Worm (Caenorhabditis elegans): Measurements from ENCODE around the gene C42D4.18.

Gene C42D4.18

DNA sequence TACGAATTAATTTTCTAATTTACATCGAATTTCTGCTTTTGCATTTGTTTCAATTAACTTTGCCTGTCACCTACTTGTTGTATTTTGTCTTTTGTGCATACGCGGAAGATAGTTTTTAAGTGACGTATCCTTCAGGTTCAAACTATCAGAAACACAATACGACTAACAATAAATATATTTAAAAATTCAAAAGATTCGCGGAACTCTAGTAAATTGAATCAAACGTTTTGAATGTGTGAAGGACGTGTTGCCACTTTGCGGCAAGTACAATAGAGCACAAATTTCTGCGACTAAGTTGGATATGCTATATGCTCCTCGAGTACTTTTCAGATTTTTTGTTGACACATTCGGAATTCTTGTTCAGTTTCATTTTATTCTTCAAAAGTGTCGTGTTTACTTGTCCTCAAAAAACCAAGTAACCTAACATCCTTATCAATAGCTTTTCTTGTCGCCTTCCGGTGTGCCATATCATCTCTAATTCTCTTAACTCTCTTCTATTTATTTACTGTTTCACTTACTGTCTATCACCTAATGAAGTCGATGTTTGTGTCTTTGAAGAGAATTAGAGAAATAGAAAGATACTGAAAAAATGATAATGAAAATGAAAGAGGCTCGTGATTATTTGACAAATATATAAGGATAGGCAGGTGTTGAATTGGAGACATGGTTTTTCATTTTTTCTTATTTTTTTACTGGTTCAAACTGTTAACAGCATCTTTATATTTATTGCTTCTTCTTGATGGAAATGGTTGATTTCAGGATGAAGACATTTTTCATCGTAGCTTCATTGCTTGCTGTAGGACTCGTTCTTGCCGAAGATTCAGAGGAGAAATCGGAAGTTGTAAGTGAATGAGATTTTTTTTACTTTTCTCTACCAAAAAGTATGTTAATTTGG, 22.2 kb downstream of the C42D4.18 start, which contains the start of gene srlf-7 (continued):
- TF ChIP-seq egl-44 (GFP tag; IDR thresholded peaks at IDR 0.05) (0 out of 2 replicates have a peak, but pooled peaks have one; percentile 22), efl-1 (GFP tag; optimal IDR thresholded peaks at IDR 0.05) (no peak), bed-1 (GFP tag; IDR thresholded peaks at IDR 0.05) (no peak), dox-1 (GFP tag; IDR thresholded peaks at IDR 0.05) (peak; percentile 54; the same call in 1 of the 2 replicates), him-1 (tag; optimal IDR thresholded peaks at IDR 0.05) (no peak), unc-62 (GFP tag; optimal IDR thresholded peaks at IDR 0.05) (peak; percentile 81), nfya-2 (GFP tag; IDR thresholded peaks at IDR 0.05) (no peak), hsf-1 (GFP tag; IDR thresholded peaks at IDR 0.05) (no peak), pha-4 (tag; optimal IDR thresholded peaks at IDR 0.05) (peak; percentile 80), ztf-28 (GFP tag; IDR thresholded peaks at IDR 0.05) (no peak), F10E7.11 (tag; optimal IDR thresholded peaks at IDR 0.05) (no peak), F55B11.4 (tag; optimal IDR thresholded peaks at IDR 0.05; ENCODE audit: borderline replicate concordance, insufficient read depth) (no peak), ets-4 (GFP tag; optimal IDR thresholded peaks at IDR 0.05) (peak; percentile 70), lin-40 (tag; optimal IDR thresholded peaks at IDR 0.05) (peak; percentile 63), lsy-27 (tag; optimal IDR thresholded peaks at IDR 0.05; ENCODE audit: borderline replicate concordance, insufficient read depth) (no peak), hmg-1.2 (GFP tag; IDR thresholded peaks at IDR 0.05) (peak; percentile 42; the same call in 1 of the 2 replicates), nhr-80 (tag; optimal IDR thresholded peaks at IDR 0.05) (peak; percentile 96), aptf-3 (GFP tag; IDR thresholded peaks at IDR 0.05) (no peak), snpc-4 (GFP tag; optimal IDR thresholded peaks at IDR 0.05) (no peak), snpc-4 (tag; optimal IDR thresholded peaks at IDR 0.05) (peak in 2 of 4 experiments; percentile 4 to 8), ama-1 (optimal IDR thresholded peaks at IDR 0.05) (no peak), ama-1 (GFP tag; optimal IDR thresholded peaks at IDR 0.05) (no peak), let-607 (tag; optimal IDR thresholded peaks at IDR 0.05) (peak; percentile 27 to 65), ccch-3 (GFP tag; optimal IDR thresholded peaks at IDR 0.05) (no peak), xnd-1 (tag; optimal IDR thresholded peaks at IDR 0.05) (no peak), madf-10 (tag; optimal IDR thresholded peaks at IDR 0.05) (peak; percentile 13), F39B2.1 (GFP tag; IDR thresholded peaks at IDR 0.05) (no peak), F23B12.7 (tag; optimal IDR thresholded peaks at IDR 0.05; ENCODE audit: insufficient read depth) (no peak), B0261.1 (tag; optimal IDR thresholded peaks at IDR 0.05) (no peak), attf-5 (GFP tag; optimal IDR thresholded peaks at IDR 0.05) (peak; percentile 51), nfya-1 (tag; optimal IDR thresholded peaks at IDR 0.05; ENCODE audit: borderline replicate concordance, insufficient read depth) (no peak)

DNA sequence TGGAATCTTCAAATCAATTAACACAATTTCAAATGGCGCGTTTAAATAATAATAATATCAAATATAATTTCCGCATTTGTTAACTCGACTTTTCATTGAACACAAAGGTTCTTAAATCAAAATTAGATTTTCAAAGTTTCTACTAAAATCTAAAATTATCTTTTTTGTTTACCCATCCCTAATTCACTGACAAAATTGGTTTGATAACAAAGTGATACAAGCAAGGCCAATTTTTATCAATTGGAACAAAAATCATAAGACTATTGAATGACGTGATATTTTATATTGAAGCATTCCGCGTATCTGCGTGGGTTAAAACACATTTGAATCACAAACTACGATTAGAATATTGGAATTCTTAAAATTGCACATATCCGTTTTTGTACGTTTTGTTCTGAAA, 23.8 kb downstream of the C42D4.18 start:
- TF ChIP-seq ceh-100 (GFP tag; IDR thresholded peaks at IDR 0.05) (no peak), atf-7 (tag; optimal IDR thresholded peaks at IDR 0.05) (peak; percentile 57), C17E4.6 (GFP tag; IDR thresholded peaks at IDR 0.05) (no peak), ztf-26 (tag; optimal IDR thresholded peaks at IDR 0.05) (peak; percentile 34), mel-28 (tag; optimal IDR thresholded peaks at IDR 0.05; ENCODE audit: borderline replicate concordance) (no peak), F23B12.7 (tag; optimal IDR thresholded peaks at IDR 0.05; ENCODE audit: insufficient read depth) (no peak), nhr-80 (tag; optimal IDR thresholded peaks at IDR 0.05) (peak; percentile 76), K12H6.12 (tag; optimal IDR thresholded peaks at IDR 0.05) (no peak), ceh-91 (GFP tag; IDR thresholded peaks at IDR 0.05) (no peak), tbp1 (GFP tag; optimal IDR thresholded peaks at IDR 0.05) (no peak), somi-1 (GFP tag; optimal IDR thresholded peaks at IDR 0.05) (no peak), F55B11.4 (tag; optimal IDR thresholded peaks at IDR 0.05; ENCODE audit: borderline replicate concordance, insufficient read depth) (no peak), ZK185.1 (tag; optimal IDR thresholded peaks at IDR 0.05; ENCODE audit: poor library complexity, severe bottlenecking) (peak; percentile 1)

All from whole organism, young adult.